Worm (Caenorhabditis elegans): ENCODE results near the gene vhl-1.

DNA sequence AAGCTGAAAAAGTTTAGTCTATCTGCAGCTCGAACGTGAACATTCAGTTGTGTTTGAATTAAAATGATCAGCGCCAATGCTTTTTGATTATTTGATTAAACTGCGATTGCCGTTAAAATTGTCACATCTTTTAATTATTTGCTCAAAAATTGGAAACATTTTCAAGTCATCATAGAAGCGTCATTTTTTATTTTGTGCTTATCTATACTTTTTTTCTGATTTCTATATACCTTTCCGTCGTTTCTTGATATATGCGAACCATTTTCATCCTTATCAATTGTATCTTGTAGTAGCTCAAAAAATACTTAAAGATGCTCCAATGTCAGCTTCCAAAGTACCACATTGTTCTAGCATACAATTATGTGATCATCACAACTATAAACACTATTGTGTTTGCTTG, 44.1 kb downstream of the vhl-1 start:
- no peak for TF ChIP-seq fos-1 (tag; optimal IDR thresholded peaks at IDR 0.05)
- no peak for TF ChIP-seq skn-1 (tag; optimal IDR thresholded peaks at IDR 0.05)
- no peak for TF ChIP-seq ceh-16 (tag; optimal IDR thresholded peaks at IDR 0.05)
- TF ChIP-seq nhr-237 (tag; optimal IDR thresholded peaks at IDR 0.05), result no peak
- TF ChIP-seq nhr-23 (tag; optimal IDR thresholded peaks at IDR 0.05), result no peak
- TF ChIP-seq nhr-28 (tag; optimal IDR thresholded peaks at IDR 0.05), result no peak
- no peak for TF ChIP-seq unc-39 (tag; optimal IDR thresholded peaks at IDR 0.05)
- no peak for TF ChIP-seq mdl-1 (tag; optimal IDR thresholded peaks at IDR 0.05)
- TF ChIP-seq egl-5 (tag; optimal IDR thresholded peaks at IDR 0.05), result no peak
- no peak for TF ChIP-seq nhr-67 (tag; optimal IDR thresholded peaks at IDR 0.05)

All from whole organism, L3 larva.